Worm (Caenorhabditis elegans): ENCODE data around the gene C39F7.5.

DNA sequence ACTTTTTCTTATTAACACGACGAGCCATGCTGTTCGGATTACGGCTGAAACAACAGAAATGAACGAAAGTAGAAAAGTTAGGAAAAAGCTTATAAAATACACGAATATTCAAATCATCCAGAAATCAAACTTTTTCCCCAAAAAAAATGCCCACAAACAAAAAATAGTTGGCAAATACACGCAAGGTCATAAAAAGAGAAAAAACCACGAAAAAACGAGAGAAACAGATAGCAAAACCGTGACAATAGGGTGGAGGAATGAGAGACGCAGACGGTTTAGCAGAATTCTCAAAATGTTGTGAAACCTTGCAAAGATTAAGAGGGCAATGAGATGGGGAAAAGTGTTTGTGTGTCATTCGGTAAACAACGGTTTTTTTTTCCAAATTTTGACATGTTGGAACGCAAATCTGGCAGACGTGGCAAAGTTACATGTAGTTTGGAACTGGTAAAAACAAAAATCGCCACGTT is 21.1 kb downstream of the C39F7.5 start, which contains the start of gene tank-1:
- TF ChIP-seq D2030.7 (GFP tag; IDR thresholded peaks at IDR 0.05) = no peak
- no peak for TF ChIP-seq pha-4 (tag; optimal IDR thresholded peaks at IDR 0.05)
- TF ChIP-seq mel-28 (tag; optimal IDR thresholded peaks at IDR 0.05; ENCODE audit: borderline replicate concordance) = no peak
- TF ChIP-seq snpc-4 (GFP tag; optimal IDR thresholded peaks at IDR 0.05) = no peak
- TF ChIP-seq snpc-4 (tag; optimal IDR thresholded peaks at IDR 0.05) = no peak
- TF ChIP-seq nfya-1 (tag; optimal IDR thresholded peaks at IDR 0.05; ENCODE audit: borderline replicate concordance, insufficient read depth) = no peak
- TF ChIP-seq ets-4 (GFP tag; optimal IDR thresholded peaks at IDR 0.05) = no peak
- no peak for TF ChIP-seq him-1 (tag; optimal IDR thresholded peaks at IDR 0.05)
- no peak for TF ChIP-seq snpc-3.4 (tag; optimal IDR thresholded peaks at IDR 0.05)
- TF ChIP-seq unc-130 (GFP tag; optimal IDR thresholded peaks at IDR 0.05) = no peak
- no peak for TF ChIP-seq chd-7 (tag; optimal IDR thresholded peaks at IDR 0.05)
